Fruit fly (Drosophila melanogaster) whole organism, wandering third instar larva: Measurements from ENCODE around the gene Grip91.
A peak's percentile ranks its signal among the peaks of the same experiment; 100 is the strongest.

Source experiments
- Abd-B ChIP-seq: fragments of >200 bp; optimal IDR thresholded peaks from 2 replicates; lab custom pipeline; 2017; ENCODE audit warnings: missing biosample characterization, missing genetic modification characterization
- CG32264 ChIP-seq: fragments of 200-800 bp; sonication (Bioruptor generic); optimal IDR thresholded peaks from 2 replicates; lab custom pipeline; 2016; ENCODE audit warnings: missing biosample characterization, missing genetic modification characterization
- CrebA ChIP-seq: fragments of 200-800 bp; sonication (Bioruptor generic); optimal IDR thresholded peaks from 2 replicates; lab custom pipeline; 2016; ENCODE audit warnings: missing biosample characterization, mild to moderate bottlenecking, missing genetic modification characterization, borderline replicate concordance
- Dfd ChIP-seq: fragments of >200 bp; optimal IDR thresholded peaks from 2 replicates; lab custom pipeline; 2017; ENCODE audit warnings: missing biosample characterization, missing genetic modification characterization
- Dif ChIP-seq: fragments of 200-275, 200-300 bp; sonication (Bioruptor generic); optimal IDR thresholded peaks from 2 replicates; lab custom pipeline; 2018; ENCODE audit warnings: missing biosample characterization, missing genetic modification characterization; ENCODE audit not compliant: partially characterized antibody
- HLH106 ChIP-seq: fragments of 200-800 bp; optimal IDR thresholded peaks from 3 replicates; lab custom pipeline; 2019; ENCODE audit warnings: missing biosample characterization, mild to moderate bottlenecking, missing genetic modification characterization, moderate library complexity
- Hnf4 ChIP-seq: fragments of 200-800 bp; sonication (Bioruptor generic); optimal IDR thresholded peaks from 2 replicates; lab custom pipeline; 2016; ENCODE audit warnings: missing biosample characterization, mild to moderate bottlenecking, missing genetic modification characterization
- Hr78 ChIP-seq: fragments of >200 bp; optimal IDR thresholded peaks from 2 replicates; lab custom pipeline; 2017; ENCODE audit warnings: missing biosample characterization, missing genetic modification characterization
- Hr83 ChIP-seq: fragments of 200-300 bp; sonication (Bioruptor generic); optimal IDR thresholded peaks from 2 replicates; lab custom pipeline; 2016; ENCODE audit warnings: missing biosample characterization, mild to moderate bottlenecking, missing genetic modification characterization, moderate library complexity; ENCODE audit not compliant: poor library complexity, severe bottlenecking
- Myc ChIP-seq: fragments of >200 bp; optimal IDR thresholded peaks from 2 replicates; lab custom pipeline; 2017
- N ChIP-seq: fragments of >200 bp; optimal IDR thresholded peaks from 2 replicates; lab custom pipeline; 2018; ENCODE audit warnings: missing biosample characterization, missing external identifiers, missing genetic modification characterization
- OdsH ChIP-seq: fragments of 200-800 bp; sonication (Bioruptor generic); optimal IDR thresholded peaks from 2 replicates; lab custom pipeline; 2016; ENCODE audit warnings: missing biosample characterization, mild to moderate bottlenecking, missing genetic modification characterization
- Rel ChIP-seq, 2 experiments: fragments of 200-800 bp; sonication (Bioruptor generic) in 1 of 2; optimal IDR thresholded peaks; 2 replicates in 1 of 2; 3 replicates in 1 of 2; lab custom pipeline; 2016 to 2019; ENCODE audit warnings: mild to moderate bottlenecking in 2 of 2, missing biosample characterization in 2 of 2, missing genetic modification characterization in 2 of 2, moderate library complexity in 1 of 2
- Sp1 ChIP-seq: fragments of 200-800 bp; sonication (Bioruptor generic); optimal IDR thresholded peaks from 3 replicates; lab custom pipeline; 2019; ENCODE audit warnings: missing biosample characterization, mild to moderate bottlenecking, missing genetic modification characterization, moderate library complexity
- Vsx2 ChIP-seq: fragments of 200-300, 225-300 bp; sonication (Bioruptor generic); optimal IDR thresholded peaks from 2 replicates; lab custom pipeline; 2018; ENCODE audit warnings: missing biosample characterization, missing genetic modification characterization; ENCODE audit not compliant: partially characterized antibody
- br ChIP-seq: fragments of 200-800 bp; sonication (Bioruptor generic); optimal IDR thresholded peaks from 2 replicates; lab custom pipeline; 2016; ENCODE audit warnings: missing biosample characterization, missing genetic modification characterization
- brk ChIP-seq: fragments of 200-800 bp; sonication (Bioruptor generic); optimal IDR thresholded peaks from 2 replicates; lab custom pipeline; 2016; ENCODE audit warnings: missing biosample characterization, mild to moderate bottlenecking, missing genetic modification characterization
- dl ChIP-seq, 2 experiments: fragments of 175-275, 200-275 bp in 1 of 2; fragments of 200-275 bp in 1 of 2; sonication (Bioruptor generic); optimal IDR thresholded peaks; lab custom pipeline; 2018; ENCODE audit warnings: mild to moderate bottlenecking in 2 of 2, missing biosample characterization in 2 of 2, missing genetic modification characterization in 2 of 2, moderate library complexity in 2 of 2; ENCODE audit not compliant: partially characterized antibody in 2 of 2, insufficient read depth in 1 of 2
- dmrt93B ChIP-seq: fragments of 200-800 bp; sonication (Bioruptor generic); optimal IDR thresholded peaks from 2 replicates; lab custom pipeline; 2018; ENCODE audit warnings: missing biosample characterization, mild to moderate bottlenecking, missing genetic modification characterization
- ey ChIP-seq: fragments of 200-800 bp; sonication (Bioruptor generic); optimal IDR thresholded peaks from 2 replicates; lab custom pipeline; 2016; ENCODE audit warnings: missing biosample characterization, missing genetic modification characterization
- foxo ChIP-seq, 2 experiments: fragments of 200-800 bp; sonication (Bioruptor generic); optimal IDR thresholded peaks; 2 replicates in 1 of 2; 3 replicates in 1 of 2; lab custom pipeline; 2016 to 2017; ENCODE audit warnings: missing biosample characterization in 2 of 2, missing genetic modification characterization in 2 of 2
- fru ChIP-seq: fragments of 200-800 bp; sonication (Bioruptor generic); optimal IDR thresholded peaks from 3 replicates; lab custom pipeline; 2016; ENCODE audit warnings: missing biosample characterization, mild to moderate bottlenecking, missing genetic modification characterization
- h ChIP-seq: fragments of 200-800 bp; sonication (Bioruptor generic); optimal IDR thresholded peaks from 3 replicates; lab custom pipeline; 2016; ENCODE audit warnings: missing biosample characterization, mild to moderate bottlenecking, missing genetic modification characterization
- jim ChIP-seq: fragments of 175-275, 200-325 bp; sonication (Bioruptor generic); optimal IDR thresholded peaks from 2 replicates; lab custom pipeline; 2016; ENCODE audit warnings: missing biosample characterization, mild to moderate bottlenecking, missing genetic modification characterization
- pan ChIP-seq: fragments of >200 bp; optimal IDR thresholded peaks from 2 replicates; lab custom pipeline; 2017
- psq ChIP-seq: fragments of 200-800 bp; sonication (Bioruptor generic); optimal IDR thresholded peaks from 3 replicates; lab custom pipeline; 2017; ENCODE audit warnings: missing biosample characterization, mild to moderate bottlenecking, missing genetic modification characterization, moderate library complexity
- rgr ChIP-seq: fragments of 200-800 bp; sonication (Bioruptor generic); optimal IDR thresholded peaks from 3 replicates; lab custom pipeline; 2016; ENCODE audit warnings: missing biosample characterization, mild to moderate bottlenecking, missing genetic modification characterization
- sage ChIP-seq: fragments of 200-800 bp; sonication (Bioruptor generic); optimal IDR thresholded peaks from 2 replicates; lab custom pipeline; 2016; ENCODE audit warnings: missing biosample characterization, mild to moderate bottlenecking, missing genetic modification characterization
- sv ChIP-seq: fragments of 200-800 bp; sonication (Bioruptor generic); optimal IDR thresholded peaks from 3 replicates; lab custom pipeline; 2016; ENCODE audit warnings: missing biosample characterization, missing genetic modification characterization
- tai ChIP-seq: sonication (Bioruptor generic); optimal IDR thresholded peaks from 2 replicates; lab custom pipeline; 2016; ENCODE audit warnings: missing biosample characterization, missing genetic modification characterization
- usp ChIP-seq: fragments of >200 bp; optimal IDR thresholded peaks from 2 replicates; lab custom pipeline; 2017; ENCODE audit warnings: missing biosample characterization, missing genetic modification characterization
- woc ChIP-seq: sonication (Bioruptor generic); optimal IDR thresholded peaks from 2 replicates; lab custom pipeline; 2016; ENCODE audit warnings: missing biosample characterization, mild to moderate bottlenecking, missing genetic modification characterization

Gene Grip91

DNA sequence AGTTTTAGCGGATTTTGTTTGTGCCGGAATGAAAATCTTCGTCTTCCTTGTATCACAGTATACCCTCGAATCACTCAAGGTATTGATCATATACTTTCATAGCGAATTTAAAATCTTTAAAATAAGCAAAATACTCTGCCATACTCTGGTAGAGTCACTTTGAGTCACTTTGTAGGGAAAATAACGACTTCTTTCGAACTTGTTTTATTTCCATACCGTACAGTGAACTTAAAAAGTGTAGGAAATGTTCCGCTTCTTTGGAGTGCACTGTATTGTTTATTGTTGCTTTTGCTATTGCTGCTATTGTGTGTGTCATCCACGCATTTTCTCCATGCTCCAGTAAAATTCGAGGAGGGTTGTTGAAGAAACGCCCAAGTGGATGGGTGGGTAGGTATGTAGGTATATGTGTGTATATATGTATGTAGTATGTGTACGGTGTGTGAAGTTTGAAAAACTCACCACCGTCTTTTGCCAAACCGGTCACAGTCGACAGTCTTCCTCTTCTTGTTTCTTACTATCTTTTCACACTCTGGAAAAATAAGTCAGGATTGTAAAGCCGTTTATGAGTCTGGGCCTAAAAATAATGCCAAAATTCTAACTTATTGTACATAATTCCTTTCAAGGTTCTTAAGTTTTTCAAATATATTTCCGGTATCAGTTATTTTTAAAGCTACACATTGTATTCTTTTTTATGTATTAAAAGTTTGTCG is 44.6 kb upstream of the Grip91 start:
- TF ChIP-seq foxo (GFP tag; optimal IDR thresholded peaks at IDR 0.05; lab: Kevin White, UChicago), result peak in 1 of 2 experiments; percentile 3
- TF ChIP-seq rgr (GFP tag; lab: Kevin White, UChicago), result peak; percentile 2
- TF ChIP-seq ey (GFP tag; lab: Kevin White, UChicago), result peak; percentile 9
- no peak for TF ChIP-seq Sp1

- no peak for TF ChIP-seq tai (GFP tag; lab: Kevin White, UChicago)
- TF ChIP-seq Myc (lab: Kevin White, UChicago), result no peak
- TF ChIP-seq Rel (GFP tag; optimal IDR thresholded peaks at IDR 0.05; lab: Kevin White, UChicago), result no peak
- no peak for TF ChIP-seq Rel (tag; optimal IDR thresholded peaks at IDR 0.05; lab: Kevin White, UChicago)
- no peak for TF ChIP-seq pan (lab: Kevin White, UChicago)
- TF ChIP-seq Hnf4 (GFP tag; lab: Kevin White, UChicago), result no peak
- TF ChIP-seq Abd-B (GFP tag; lab: Kevin White, UChicago), result no peak
- no peak for TF ChIP-seq N (GFP tag; lab: Kevin White, UChicago)
- no peak for TF ChIP-seq sage (GFP tag; lab: Kevin White, UChicago)
- no peak for TF ChIP-seq fru (GFP tag; lab: Kevin White, UChicago)
- no peak for TF ChIP-seq CG32264
- TF ChIP-seq br (GFP tag; lab: Kevin White, UChicago), result no peak
- TF ChIP-seq Sp1, result no peak
- no peak for TF ChIP-seq Dif
- TF ChIP-seq rgr (GFP tag; lab: Kevin White, UChicago), result no peak
Observed at dm6 chrX:13787282-13787850, 42.9 kb upstream of the Grip91 start.

- TF ChIP-seq Hnf4 (GFP tag; lab: Kevin White, UChicago) (no peak), usp (no peak), brk (GFP tag; lab: Kevin White, UChicago) (no peak)
Observed at dm6 chrX:13786037-13786667, 41.7 kb upstream of the Grip91 start.

DNA sequence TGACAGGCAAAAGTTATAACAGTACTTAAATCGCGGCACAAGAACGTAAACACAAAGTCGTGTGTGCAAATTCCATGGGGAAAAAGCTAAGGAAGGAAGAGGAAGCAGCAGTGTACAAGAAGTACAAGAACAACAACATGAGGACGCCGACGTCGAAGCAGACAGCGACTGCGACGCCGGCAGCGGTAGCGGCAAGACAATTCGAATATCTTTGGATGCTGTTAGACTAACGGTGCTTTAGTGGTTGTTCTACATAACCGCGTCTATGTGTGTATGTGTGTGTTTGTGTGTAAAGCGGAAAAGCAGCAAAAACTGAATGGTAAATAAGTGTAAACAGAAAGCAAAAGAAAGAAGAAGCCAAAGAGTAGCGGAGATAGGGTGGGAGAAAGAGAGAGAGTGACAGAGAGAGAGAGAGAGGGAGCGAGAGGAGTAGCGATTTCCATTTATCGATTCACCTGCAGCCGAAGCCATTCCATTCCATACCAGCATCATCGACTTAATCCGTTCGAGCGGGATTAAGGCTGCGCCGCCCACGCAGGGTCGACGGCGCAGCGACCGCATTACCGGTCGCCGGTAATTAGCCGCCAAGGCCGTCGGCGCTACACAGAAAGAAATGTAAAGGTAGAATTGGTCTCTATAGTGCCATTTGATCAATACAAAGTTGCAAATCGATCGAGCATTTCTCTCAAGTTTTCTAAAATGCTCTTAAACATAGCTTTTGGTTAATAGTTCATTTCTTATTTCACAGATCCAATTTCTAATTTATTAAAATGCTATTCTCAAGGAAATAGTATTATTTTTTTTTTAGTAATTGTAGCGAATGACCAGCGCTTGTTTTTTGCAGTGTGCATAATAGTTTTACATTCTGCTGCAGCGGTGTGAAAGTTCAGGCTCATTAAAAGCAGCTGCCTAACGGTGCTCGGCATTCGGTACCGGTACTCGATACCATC is 39.8 kb upstream of the Grip91 start:
- no peak for TF ChIP-seq Abd-B (GFP tag; lab: Kevin White, UChicago)
- peak; percentile 14 for TF ChIP-seq h (GFP tag; lab: Kevin White, UChicago)
- no peak for TF ChIP-seq CrebA
- no peak for TF ChIP-seq CG32264
- TF ChIP-seq brk (GFP tag; lab: Kevin White, UChicago), result no peak
- no peak for TF ChIP-seq Rel (GFP tag; optimal IDR thresholded peaks at IDR 0.05; lab: Kevin White, UChicago)
- no peak for TF ChIP-seq Rel (tag; optimal IDR thresholded peaks at IDR 0.05; lab: Kevin White, UChicago)
- TF ChIP-seq psq (GFP tag; lab: Kevin White, UChicago), result peak; percentile 68
- TF ChIP-seq woc (GFP tag; lab: Kevin White, UChicago), result no peak
- TF ChIP-seq ey (GFP tag; lab: Kevin White, UChicago), result peak; percentile 4
- TF ChIP-seq foxo (GFP tag; optimal IDR thresholded peaks at IDR 0.05; lab: Kevin White, UChicago), result peak in 1 of 2 experiments; percentile 38
- TF ChIP-seq usp, result no peak
- TF ChIP-seq rgr (GFP tag; lab: Kevin White, UChicago), result no peak
- TF ChIP-seq fru (GFP tag; lab: Kevin White, UChicago), result peak; percentile 36
- TF ChIP-seq sage (GFP tag; lab: Kevin White, UChicago), result no peak

DNA sequence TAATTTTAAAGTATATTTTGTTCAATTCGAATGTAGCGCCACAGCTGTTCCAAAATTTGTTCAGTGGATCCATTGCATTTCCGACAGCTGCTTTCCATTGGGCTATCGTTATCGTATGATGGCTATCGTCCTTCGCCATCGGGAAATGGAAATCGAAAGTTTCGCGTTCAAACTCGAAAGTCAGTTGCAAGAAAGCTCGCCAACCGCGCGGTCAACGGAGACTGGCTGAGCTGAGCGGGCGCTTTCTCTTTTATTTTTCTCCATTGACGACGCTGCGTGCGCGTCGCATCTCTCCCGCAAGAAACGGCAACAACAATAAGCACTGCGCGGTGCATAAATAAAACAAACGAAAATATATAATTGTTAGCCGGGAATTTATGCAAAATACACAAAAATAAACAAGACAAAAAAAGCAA is 39.1 kb upstream of the Grip91 start, which contains the start of gene inaE:
Gene inaE, plus strand, starts transcription at position 181 of the 416 bp plus-strand sequence.
- TF ChIP-seq woc (GFP tag; lab: Kevin White, UChicago) (no peak), Dif (peak; percentile 41), Rel (GFP tag; optimal IDR thresholded peaks at IDR 0.05; lab: Kevin White, UChicago) (no peak), Rel (tag; optimal IDR thresholded peaks at IDR 0.05; lab: Kevin White, UChicago) (peak; percentile 18), usp (no peak), dl (GFP tag; optimal IDR thresholded peaks at IDR 0.05; lab: Kevin White, UChicago; ENCODE audit: insufficient read depth in 1 of 2, partially characterized antibody in 2 of 2) (peak in 1 of 2 experiments; percentile 6), Hr78 (GFP tag; lab: Kevin White, UChicago) (peak; percentile 60), h (GFP tag; lab: Kevin White, UChicago) (peak; percentile 16), foxo (GFP tag; optimal IDR thresholded peaks at IDR 0.05; lab: Kevin White, UChicago) (peak in 1 of 2 experiments; percentile 14), tai (GFP tag; lab: Kevin White, UChicago) (no peak), Hr83 (GFP tag; lab: Kevin White, UChicago) (no peak), Hnf4 (GFP tag; lab: Kevin White, UChicago) (no peak), CG32264 (no peak), rgr (GFP tag; lab: Kevin White, UChicago) (peak; percentile 9), Vsx2 (GFP tag; lab: Kevin White, UChicago) (peak; percentile 9), N (GFP tag; lab: Kevin White, UChicago) (peak; percentile 96), Sp1 (peak; percentile 26), Abd-B (GFP tag; lab: Kevin White, UChicago) (peak; percentile 61), jim (GFP tag; lab: Kevin White, UChicago) (no peak), dmrt93B (no peak), OdsH (no peak), sv (GFP tag; lab: Kevin White, UChicago) (no peak), pan (lab: Kevin White, UChicago) (no peak), Dfd (no peak), HLH106 (no peak)
- TF ChIP-seq, all 38 proteins: peak for 11
